Fruit fly (Drosophila melanogaster): ENCODE data around the gene Tudor-SN.

The Tudor-SN gene

DNA sequence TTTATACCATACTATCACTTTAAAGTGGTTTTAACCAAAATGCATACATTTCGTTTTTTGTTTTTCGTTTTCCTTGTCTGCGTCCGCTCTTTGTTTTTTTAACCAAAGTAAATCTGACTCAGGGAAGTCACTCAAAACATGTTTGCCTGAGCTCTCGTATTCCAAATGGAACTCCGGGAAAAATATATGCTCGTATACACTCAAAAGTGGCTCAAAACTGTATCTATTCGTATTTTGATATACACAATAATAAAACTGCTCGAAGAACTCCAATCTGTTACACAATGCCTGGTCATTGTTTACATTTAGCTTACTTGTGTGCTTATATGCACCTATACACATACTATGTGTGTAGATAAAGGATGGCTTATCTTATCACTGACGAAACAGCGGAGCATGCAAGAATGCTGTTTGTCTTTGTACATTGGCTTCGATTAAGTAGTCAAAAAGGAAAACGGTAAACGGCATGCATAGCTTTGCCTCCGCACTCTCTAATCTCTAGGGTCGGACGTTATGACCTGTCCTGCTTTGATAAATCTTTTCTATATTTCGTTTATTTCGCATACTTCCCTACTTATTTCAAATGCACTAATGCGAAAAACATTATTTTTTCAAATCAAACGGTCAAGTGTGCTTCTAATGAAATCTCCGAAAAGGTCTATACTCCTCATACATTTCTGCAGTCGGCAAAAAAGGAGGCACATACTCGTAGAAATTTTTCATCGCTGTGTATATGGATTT lies 6.8 kb upstream of the Tudor-SN start, which contains the start of gene miple2 (continued):
- TF ChIP-seq Ets97D (GFP tag; optimal IDR thresholded peaks at IDR 0.05), result no peak
- no peak for TF ChIP-seq vfl (GFP tag; optimal IDR thresholded peaks at IDR 0.05)
- TF ChIP-seq bowl (GFP tag; IDR thresholded peaks at IDR 0.05), result no peak
- TF ChIP-seq CG3065 (GFP tag; optimal IDR thresholded peaks at IDR 0.05), result no peak
- peak in 1 of 2 experiments; percentile 72 for TF ChIP-seq tll (GFP tag; optimal IDR thresholded peaks at IDR 0.05)
- TF ChIP-seq Meics (GFP tag; optimal IDR thresholded peaks at IDR 0.05), result peak; percentile 60
- peak; percentile 45 for TF ChIP-seq nmo (GFP tag; optimal IDR thresholded peaks at IDR 0.05)
- TF ChIP-seq Deaf1 (tag; optimal IDR thresholded peaks at IDR 0.05), result peak; percentile 32
- TF ChIP-seq lmd (GFP tag; IDR thresholded peaks at IDR 0.05), result 0 out of 2 replicates have a peak, but pooled peaks have one; percentile 12
- TF ChIP-seq zfh2 (GFP tag; optimal IDR thresholded peaks at IDR 0.05), result no peak
- no peak for TF ChIP-seq CG7839 (tag; optimal IDR thresholded peaks at IDR 0.05)
- TF ChIP-seq Mes4 (GFP tag; optimal IDR thresholded peaks at IDR 0.05), result no peak
- no peak for TF ChIP-seq CG6175 (GFP tag; IDR thresholded peaks at IDR 0.05)
- TF ChIP-seq E2f2 (GFP tag; IDR thresholded peaks at IDR 0.05), result no peak
- TF ChIP-seq Lpt (GFP tag; optimal IDR thresholded peaks at IDR 0.05), result no peak
- peak; percentile 84 for TF ChIP-seq grn (GFP tag; optimal IDR thresholded peaks at IDR 0.05)
- TF ChIP-seq CG31224 (GFP tag; IDR thresholded peaks at IDR 0.05), result no peak
- TF ChIP-seq chif (GFP tag; optimal IDR thresholded peaks at IDR 0.05), result peak; percentile 15 to 16
- TF ChIP-seq Lim3 (GFP tag; IDR thresholded peaks at IDR 0.05), result no peak
- peak; percentile 39 for TF ChIP-seq pum (GFP tag; optimal IDR thresholded peaks at IDR 0.05)
- TF ChIP-seq Poxn (GFP tag; IDR thresholded peaks at IDR 0.05), result no peak
- no peak for TF ChIP-seq NC2α (GFP tag; optimal IDR thresholded peaks at IDR 0.05)
- no peak for TF ChIP-seq CG10462 (GFP tag; optimal IDR thresholded peaks at IDR 0.05)
- TF ChIP-seq CG34376 (GFP tag; optimal IDR thresholded peaks at IDR 0.05), result peak; percentile 69
- no peak for TF ChIP-seq CG9797 (GFP tag; optimal IDR thresholded peaks at IDR 0.05)
- peak; percentile 77 for TF ChIP-seq zf30C (GFP tag; optimal IDR thresholded peaks at IDR 0.05)
- no peak for TF ChIP-seq Hr39 (optimal IDR thresholded peaks at IDR 0.05)
- peak; percentile 4 for TF ChIP-seq YL-1 (GFP tag; optimal IDR thresholded peaks at IDR 0.05)
- TF ChIP-seq CG13424 (tag; optimal IDR thresholded peaks at IDR 0.05), result peak; percentile 53
- peak; percentile 52 for TF ChIP-seq CG17385 (GFP tag; optimal IDR thresholded peaks at IDR 0.05)
- TF ChIP-seq fd102C (GFP tag; optimal IDR thresholded peaks at IDR 0.05), result peak; percentile 80
- TF ChIP-seq CG18599 (GFP tag; optimal IDR thresholded peaks at IDR 0.05), result peak; percentile 64
- no peak for TF ChIP-seq Gug (GFP tag; IDR thresholded peaks at IDR 0.05)
- TF ChIP-seq CG2199 (GFP tag; IDR thresholded peaks at IDR 0.05), result no peak
- TF ChIP-seq Hr3 (GFP tag; optimal IDR thresholded peaks at IDR 0.05), result peak; percentile 22
- no peak for TF ChIP-seq CG12155 (GFP tag; optimal IDR thresholded peaks at IDR 0.05)
- no peak for TF ChIP-seq CG6272 (GFP tag; IDR thresholded peaks at IDR 0.05)
- peak; percentile 25 for TF ChIP-seq CG17568 (GFP tag; optimal IDR thresholded peaks at IDR 0.05)
- peak; percentile 47 for TF ChIP-seq phol (tag; optimal IDR thresholded peaks at IDR 0.05)
- peak; percentile 55 for TF ChIP-seq CG14710 (tag; optimal IDR thresholded peaks at IDR 0.05)
- TF ChIP-seq CG3838 (GFP tag; optimal IDR thresholded peaks at IDR 0.05), result no peak
- TF ChIP-seq sna (GFP tag; IDR thresholded peaks at IDR 0.05; ENCODE audit: partially characterized antibody), result no peak
- TF ChIP-seq pan (optimal IDR thresholded peaks at IDR 0.05), result no peak
- no peak for TF ChIP-seq pan (GFP tag; optimal IDR thresholded peaks at IDR 0.05 in 1 of 2, IDR thresholded peaks at IDR 0.05 in 1 of 2)
- no peak for TF ChIP-seq CG3726 (GFP tag; IDR thresholded peaks at IDR 0.05)
- no peak for TF ChIP-seq nau (GFP tag; optimal IDR thresholded peaks at IDR 0.05)
- TF ChIP-seq MESR4 (GFP tag; optimal IDR thresholded peaks at IDR 0.05), result peak; percentile 12
- peak; percentile 35 for TF ChIP-seq Nf-YC (tag; optimal IDR thresholded peaks at IDR 0.05)
- peak; percentile 31 for TF ChIP-seq dmrt11E (tag; optimal IDR thresholded peaks at IDR 0.05)
- TF ChIP-seq CG3847 (GFP tag; IDR thresholded peaks at IDR 0.05), result no peak
